Worm (Caenorhabditis elegans) whole organism, L1 larva: ENCODE measurements around the gene Y70C5A.2.

Experiments
- egl-27 ChIP-seq, 2 experiments: fragments of 150-350 bp in 1 of 2; sonication (generic microtip); optimal IDR thresholded peaks; 3 replicates each; lab custom pipeline; 2017 to 2018; ENCODE audit warnings: missing biosample characterization in 2 of 2, missing genetic modification characterization in 2 of 2, missing genetic modification reagents in 2 of 2
- fkh-10 ChIP-seq: sonication (generic microtip); optimal IDR thresholded peaks from 2 replicates; lab custom pipeline; 2017; ENCODE audit warnings: missing biosample characterization, missing genetic modification reagents, missing genetic modification characterization
- grh-1 ChIP-seq: fragments of 200-800 bp; sonication (Bioruptor generic); IDR thresholded peaks from 2 replicates; pipeline ENCODE4 v1.3.6; 2022; ENCODE audit warnings: missing genetic modification reagents, missing genetic modification characterization, missing compliant biosample characterization
- lin-14 ChIP-seq: fragments of 200-800 bp; sonication (Bioruptor generic); optimal IDR thresholded peaks from 2 replicates; lab custom pipeline; 2018; ENCODE audit warnings: mild to moderate bottlenecking, missing genetic modification characterization, moderate library complexity, missing compliant biosample characterization
- nhr-237 ChIP-seq: fragments of 150-350 bp; optimal IDR thresholded peaks from 2 replicates; lab custom pipeline; 2014; ENCODE audit warnings: missing biosample characterization, missing genetic modification characterization
- nhr-71 ChIP-seq: sonication (generic microtip); optimal IDR thresholded peaks from 2 replicates; lab custom pipeline; 2016; ENCODE audit warnings: mild to moderate bottlenecking, missing genetic modification characterization, moderate library complexity, missing compliant biosample characterization
- nhr-77 ChIP-seq: fragments of 150-350 bp; optimal IDR thresholded peaks from 2 replicates; lab custom pipeline; 2014; ENCODE audit warnings: missing biosample characterization, missing genetic modification characterization
- nhr-84 ChIP-seq: sonication (generic microtip); optimal IDR thresholded peaks from 2 replicates; lab custom pipeline; 2017; ENCODE audit warnings: missing biosample characterization, missing genetic modification characterization
- snpc-4 ChIP-seq: fragments of 150-350 bp; optimal IDR thresholded peaks from 2 replicates; lab custom pipeline; 2014; ENCODE audit warnings: missing biosample characterization, missing genetic modification characterization
- unc-62 ChIP-seq: fragments of 150-350 bp; optimal IDR thresholded peaks from 2 replicates; lab custom pipeline; 2014; ENCODE audit warnings: missing biosample characterization, missing genetic modification reagents, missing genetic modification characterization

ce11 chrV:16647093-16647492 is 24.1 kb upstream of the Y70C5A.2 start, which contains the start of gene W06G6.10:
- TF ChIP-seq fkh-10: no peak
- TF ChIP-seq nhr-237 (tag; lab: Kevin White, UChicago): no peak
- TF ChIP-seq lin-14 (GFP tag; lab: Kevin White, UChicago): no peak
- no peak for TF ChIP-seq snpc-4 (tag; lab: Kevin White, UChicago)
- TF ChIP-seq nhr-71 (tag; lab: Kevin White, UChicago): no peak
- TF ChIP-seq egl-27 (tag; optimal IDR thresholded peaks at IDR 0.05; lab: Kevin White, UChicago): no peak
- no peak for TF ChIP-seq unc-62 (GFP tag; lab: Kevin White, UChicago)
- TF ChIP-seq nhr-77: no peak
- TF ChIP-seq nhr-84: no peak
- no peak for TF ChIP-seq grh-1
